Worm (Caenorhabditis elegans) whole organism, L4/young adult: ENCODE results near the gene Y14H12A.2.

Experiments used
- W03F9.2 ChIP-seq: fragments of 150-350 bp; optimal IDR thresholded peaks from 2 replicates; lab custom pipeline; 2014; ENCODE audit warnings: missing biosample characterization, missing genetic modification characterization
- dao-5 ChIP-seq: sonication (generic microtip); optimal IDR thresholded peaks from 2 replicates; lab custom pipeline; 2016; ENCODE audit warnings: missing genotype, missing genetic modification characterization, moderate library complexity, missing compliant biosample characterization
- him-1 ChIP-seq: sonication (generic microtip); optimal IDR thresholded peaks from 2 replicates; lab custom pipeline; 2016; ENCODE audit warnings: missing genotype, missing genetic modification reagents, missing genetic modification characterization, missing compliant biosample characterization

Gene Y14H12A.2

DNA sequence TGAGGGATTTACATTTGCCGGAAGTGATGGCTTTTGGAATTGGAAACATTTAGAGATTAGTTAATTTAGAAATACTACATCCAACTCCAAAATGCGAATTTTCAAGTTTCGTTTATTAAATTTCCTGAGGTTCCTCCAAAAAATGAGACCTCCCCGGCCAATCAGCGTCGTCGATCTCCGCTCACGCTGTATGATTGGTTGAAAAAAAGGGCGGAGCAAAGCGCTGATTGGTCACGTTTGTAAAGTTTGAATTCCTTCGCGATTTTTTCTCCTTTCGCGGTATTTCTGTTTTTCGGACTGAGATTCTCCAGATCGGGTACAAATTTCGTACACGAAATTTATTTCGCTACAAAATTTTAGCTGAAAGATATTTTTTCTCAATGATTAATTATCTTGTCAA is 42.1 kb downstream of the Y14H12A.2 start:
- no peak for TF ChIP-seq him-1 (tag; lab: Kevin White, UChicago)
- no peak for TF ChIP-seq W03F9.2 (tag; lab: Kevin White, UChicago)
- TF ChIP-seq dao-5 = no peak
